Worm (Caenorhabditis elegans): ENCODE data around the gene rpb-8.

ce11 chrIII:4874671-4875070 lies 43.1 kb downstream of the rpb-8 start, which contains the start of gene C35D10.12:
- TF ChIP-seq flt-1 (GFP tag; IDR thresholded peaks at IDR 0.05) (no peak), tab-1 (GFP tag; IDR thresholded peaks at IDR 0.05) (no peak)
